Fruit fly (Drosophila melanogaster): ENCODE data around the gene Spn38F.

- TF ChIP-seq Myc (optimal IDR thresholded peaks at IDR 0.05), result no peak
- no peak for TF ChIP-seq insv (optimal IDR thresholded peaks at IDR 0.05)
These were observed 11.6 kb downstream of the Spn38F start for dm6 chr2L:20826226-20826625.

Measured in Kc167 (cell line).